Worm (Caenorhabditis elegans) whole organism, L4 larva: ENCODE data around the gene K12H6.10.
A peak's percentile ranks its signal among the peaks of the same experiment; 100 is the strongest.

ENCODE experiments used
- ces-1 ChIP-seq: fragments of 150-350 bp; sonication (generic microtip); optimal IDR thresholded peaks from 4 replicates; lab custom pipeline; 2014; ENCODE audit warnings: missing biosample characterization, missing genetic modification reagents, missing genetic modification characterization
- ctbp-1 ChIP-seq: fragments of 200-800 bp; sonication (Bioruptor generic); IDR thresholded peaks from 2 replicates; pipeline ENCODE4 v1.3.6; 2022; ENCODE audit warnings: missing genetic modification reagents, missing genetic modification characterization, missing compliant biosample characterization
- daf-12 ChIP-seq: fragments of 150-350 bp; optimal IDR thresholded peaks from 2 replicates; lab custom pipeline; 2014; ENCODE audit warnings: missing biosample characterization, missing genetic modification reagents, missing genetic modification characterization
- hlh-11 ChIP-seq: fragments of 200-800 bp; sonication (Bioruptor generic); optimal IDR thresholded peaks from 2 replicates; lab custom pipeline; 2018; ENCODE audit warnings: mild to moderate bottlenecking, missing genetic modification characterization, missing compliant biosample characterization
- lin-1 ChIP-seq: fragments of 200-800 bp; sonication (Bioruptor generic); IDR thresholded peaks from 2 replicates; pipeline ENCODE4 v1.3.6; 2022; ENCODE audit warnings: missing genetic modification reagents, missing genetic modification characterization, missing compliant biosample characterization
- lin-13 ChIP-seq: fragments of 150-350 bp; optimal IDR thresholded peaks from 2 replicates; lab custom pipeline; 2014; ENCODE audit warnings: missing biosample characterization, missing genetic modification reagents, missing genetic modification characterization
- lsy-2 ChIP-seq, 2 experiments: fragments of 150-350 bp in 1 of 2; sonication (generic microtip) in 1 of 2; optimal IDR thresholded peaks; 2 replicates each; lab custom pipeline; 2014 to 2017; ENCODE audit warnings: missing biosample characterization in 2 of 2, missing genetic modification characterization in 2 of 2
- nhr-102 ChIP-seq: sonication (generic microtip); optimal IDR thresholded peaks from 2 replicates; lab custom pipeline; 2016; ENCODE audit warnings: mild to moderate bottlenecking, missing genetic modification characterization, moderate library complexity, missing compliant biosample characterization
- nhr-237 ChIP-seq: sonication (generic microtip); optimal IDR thresholded peaks from 2 replicates; lab custom pipeline; 2017; ENCODE audit warnings: missing biosample characterization, missing genetic modification characterization
- nhr-28 ChIP-seq: fragments of 150-350 bp; optimal IDR thresholded peaks from 2 replicates; lab custom pipeline; 2014; ENCODE audit warnings: missing biosample characterization, missing genetic modification characterization
- nhr-77 ChIP-seq: fragments of 150-350 bp; optimal IDR thresholded peaks from 2 replicates; lab custom pipeline; 2014; ENCODE audit warnings: missing biosample characterization, missing genetic modification characterization
- ztf-11 ChIP-seq: fragments of 150-350 bp; optimal IDR thresholded peaks from 2 replicates; lab custom pipeline; 2014; ENCODE audit warnings: missing biosample characterization, missing genetic modification characterization

ce11 chrII:2805566-2805965 is 17.1 kb upstream of the K12H6.10 start:
- TF ChIP-seq ctbp-1 (no peak), hlh-11 (tag; lab: Kevin White, UChicago) (no peak), nhr-77 (tag; lab: Kevin White, UChicago) (no peak), daf-12 (tag; lab: Kevin White, UChicago) (no peak), lsy-2 (tag; optimal IDR thresholded peaks at IDR 0.05; lab: Kevin White, UChicago) (no peak), nhr-237 (tag; lab: Kevin White, UChicago) (no peak), lin-13 (no peak), ces-1 (GFP tag; lab: Kevin White, UChicago) (no peak), nhr-28 (peak; percentile 12), lin-1 (no peak), ztf-11 (no peak), nhr-102 (tag; lab: Kevin White, UChicago) (no peak)
